Fruit fly (Drosophila melanogaster): ENCODE measurements around the gene CG12237.

The CG12237 gene

dm6 chrX:19625405-19625804, 17.3 kb downstream of the CG12237 start, which contains the start of gene CG14212:
Gene CG14212, plus strand, starts transcription at chrX:19625705.
- TF ChIP-seq psq (optimal IDR thresholded peaks at IDR 0.05): no peak
- TF ChIP-seq usp (GFP tag; optimal IDR thresholded peaks at IDR 0.05): no peak
- TF ChIP-seq pan (optimal IDR thresholded peaks at IDR 0.05): no peak
- TF ChIP-seq EcR (GFP tag; optimal IDR thresholded peaks at IDR 0.05): no peak
- TF ChIP-seq Dll (optimal IDR thresholded peaks at IDR 0.05): no peak
- TF ChIP-seq CG8478 (optimal IDR thresholded peaks at IDR 0.05): no peak

dm6 chrX:19622924-19623323, 19.7 kb downstream of the CG12237 start, which contains the start of the genes Naa20A and MKP-4:
Gene Naa20A, minus strand, starts transcription at chrX:19623074.
Gene MKP-4, plus strand, starts transcription at chrX:19623114.
- TF ChIP-seq pan (optimal IDR thresholded peaks at IDR 0.05) (no peak), psq (optimal IDR thresholded peaks at IDR 0.05) (no peak), CG8478 (optimal IDR thresholded peaks at IDR 0.05) (no peak), usp (GFP tag; optimal IDR thresholded peaks at IDR 0.05) (no peak), Dll (optimal IDR thresholded peaks at IDR 0.05) (no peak), EcR (GFP tag; optimal IDR thresholded peaks at IDR 0.05) (no peak)

dm6 chrX:19621145-19621544, 21.5 kb downstream of the CG12237 start, which contains the start of gene CG14221:
Gene CG14221, minus strand, starts transcription at chrX:19621245.
- TF ChIP-seq CG8478 (optimal IDR thresholded peaks at IDR 0.05) (no peak), Dll (optimal IDR thresholded peaks at IDR 0.05) (no peak), EcR (GFP tag; optimal IDR thresholded peaks at IDR 0.05) (no peak), usp (GFP tag; optimal IDR thresholded peaks at IDR 0.05) (no peak), psq (optimal IDR thresholded peaks at IDR 0.05) (no peak), pan (optimal IDR thresholded peaks at IDR 0.05) (no peak)

dm6 chrX:19618183-19618740, 24.4 kb downstream of the CG12237 start, which contains the start of the genes Pstk and Tim9b:
Gene Pstk, minus strand, starts transcription at chrX:19618537.
Gene Tim9b, minus strand, starts transcription at chrX:19618537.
- TF ChIP-seq CG8478 (optimal IDR thresholded peaks at IDR 0.05): no peak
- no peak for TF ChIP-seq usp (GFP tag; optimal IDR thresholded peaks at IDR 0.05)
- no peak for TF ChIP-seq Dll (optimal IDR thresholded peaks at IDR 0.05)
- no peak for TF ChIP-seq psq (optimal IDR thresholded peaks at IDR 0.05)
- TF ChIP-seq EcR (GFP tag; optimal IDR thresholded peaks at IDR 0.05): no peak
- no peak for TF ChIP-seq pan (optimal IDR thresholded peaks at IDR 0.05)

DNA sequence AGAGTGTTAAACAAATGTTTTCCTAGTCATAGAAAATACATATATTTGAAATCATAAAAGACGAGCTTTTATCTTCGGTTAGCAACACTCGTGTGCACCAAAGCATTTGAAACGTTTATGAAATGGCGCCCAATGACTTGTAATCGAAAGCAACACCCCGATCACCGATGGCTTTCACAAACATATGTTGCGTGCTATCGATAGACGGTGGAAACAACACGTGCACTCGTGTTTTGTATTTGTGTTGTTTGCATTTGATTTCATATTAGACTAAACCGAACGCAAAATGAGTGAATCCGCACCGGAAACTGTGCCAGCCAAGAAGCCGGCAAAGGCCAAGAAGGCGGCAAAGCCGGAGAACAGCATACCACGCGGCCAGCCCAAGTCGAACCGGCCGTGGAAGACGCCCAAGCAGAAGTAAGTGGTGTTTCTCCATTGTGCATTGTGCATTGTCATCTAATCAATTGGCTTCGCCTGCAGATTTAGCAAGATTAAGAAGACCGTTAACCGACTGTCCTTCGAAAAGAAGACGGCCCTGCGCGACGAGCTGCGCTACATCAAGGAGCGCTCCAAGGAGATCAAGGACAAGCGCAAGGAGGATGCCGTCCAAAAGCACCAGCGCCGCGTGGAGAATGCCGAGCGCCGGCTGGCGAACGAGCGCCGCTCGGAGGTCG, 26.5 kb downstream of the CG12237 start, which contains the start of gene CG14210:
CG14210 (plus strand) TSS at position 207 of the 674 bp plus-strand sequence.
- TF ChIP-seq pan (optimal IDR thresholded peaks at IDR 0.05) (no peak), usp (GFP tag; optimal IDR thresholded peaks at IDR 0.05) (no peak), psq (optimal IDR thresholded peaks at IDR 0.05) (no peak)

dm6 chrX:19613473-19613872, 29.2 kb downstream of the CG12237 start:
- no peak for TF ChIP-seq CG8478 (optimal IDR thresholded peaks at IDR 0.05)
- no peak for TF ChIP-seq psq (optimal IDR thresholded peaks at IDR 0.05)
- no peak for TF ChIP-seq EcR (GFP tag; optimal IDR thresholded peaks at IDR 0.05)
- TF ChIP-seq Dll (optimal IDR thresholded peaks at IDR 0.05): no peak
- no peak for TF ChIP-seq usp (GFP tag; optimal IDR thresholded peaks at IDR 0.05)
- no peak for TF ChIP-seq pan (optimal IDR thresholded peaks at IDR 0.05)

dm6 chrX:19611226-19611625, 31.4 kb downstream of the CG12237 start, which contains the start of the genes Shawn and Tyler:
Gene Shawn, plus strand, starts transcription at chrX:19611526.
Gene Tyler, plus strand, starts transcription at chrX:19611526.
- TF ChIP-seq usp (GFP tag; optimal IDR thresholded peaks at IDR 0.05) (no peak), Dll (optimal IDR thresholded peaks at IDR 0.05) (no peak), psq (optimal IDR thresholded peaks at IDR 0.05) (no peak), CG8478 (optimal IDR thresholded peaks at IDR 0.05) (no peak), EcR (GFP tag; optimal IDR thresholded peaks at IDR 0.05) (no peak), pan (optimal IDR thresholded peaks at IDR 0.05) (no peak)

DNA sequence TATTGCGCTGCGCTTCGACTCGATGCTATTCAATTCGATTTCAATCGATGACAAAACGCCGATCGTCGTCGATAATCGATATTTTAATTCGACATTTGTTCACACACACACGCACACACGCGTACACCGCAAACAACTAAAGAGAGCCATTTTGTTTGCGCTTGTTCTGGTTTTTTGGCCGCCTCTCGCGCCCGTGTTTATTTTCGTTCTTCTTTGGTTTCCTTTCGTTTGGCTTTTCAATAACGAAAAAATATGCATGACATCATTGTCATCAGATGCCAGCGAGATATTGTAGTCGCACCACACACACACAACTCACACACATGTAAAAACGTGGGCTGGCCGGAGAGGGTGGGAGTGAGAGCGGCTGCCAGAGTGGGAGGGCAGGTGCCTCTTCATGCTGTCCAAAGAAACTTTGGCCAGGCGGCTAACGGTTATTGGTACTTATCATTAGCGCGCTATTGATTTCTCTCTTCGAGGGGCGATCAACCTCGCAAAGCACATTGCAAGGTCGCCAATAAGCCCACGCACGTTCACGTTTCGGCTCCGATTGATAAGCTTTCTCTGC, 34.5 kb downstream of the CG12237 start:
- TF ChIP-seq usp (GFP tag; optimal IDR thresholded peaks at IDR 0.05) (no peak), psq (optimal IDR thresholded peaks at IDR 0.05) (no peak), EcR (GFP tag; optimal IDR thresholded peaks at IDR 0.05) (no peak), Dll (optimal IDR thresholded peaks at IDR 0.05) (no peak), pan (optimal IDR thresholded peaks at IDR 0.05) (no peak)

dm6 chrX:19606971-19607370, 35.7 kb downstream of the CG12237 start:
- TF ChIP-seq EcR (GFP tag; optimal IDR thresholded peaks at IDR 0.05): no peak
- TF ChIP-seq usp (GFP tag; optimal IDR thresholded peaks at IDR 0.05): no peak
- no peak for TF ChIP-seq CG8478 (optimal IDR thresholded peaks at IDR 0.05)
- TF ChIP-seq pan (optimal IDR thresholded peaks at IDR 0.05): no peak
- no peak for TF ChIP-seq psq (optimal IDR thresholded peaks at IDR 0.05)
- TF ChIP-seq Dll (optimal IDR thresholded peaks at IDR 0.05): no peak

DNA sequence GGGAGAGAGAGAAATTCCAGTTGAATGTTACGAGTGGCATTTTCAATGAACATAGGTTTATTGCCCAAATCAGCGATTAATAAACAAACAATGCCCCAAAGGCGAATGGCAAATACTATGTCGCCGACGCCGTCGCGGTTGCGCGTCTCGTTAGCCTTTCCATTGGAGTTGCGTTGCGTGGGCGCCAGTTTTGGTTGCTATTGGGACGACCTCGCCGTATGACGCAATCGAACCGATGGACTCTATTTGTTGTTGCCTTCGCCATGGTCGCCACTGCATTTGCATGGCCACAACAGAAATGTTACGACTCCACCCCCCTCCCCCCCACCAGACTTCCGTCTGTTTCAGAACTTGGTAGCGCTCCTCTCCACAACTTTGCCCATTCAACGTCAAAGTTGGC, 36.1 kb downstream of the CG12237 start:
- TF ChIP-seq usp (GFP tag; optimal IDR thresholded peaks at IDR 0.05) (no peak), pan (optimal IDR thresholded peaks at IDR 0.05) (no peak), EcR (GFP tag; optimal IDR thresholded peaks at IDR 0.05) (no peak), psq (optimal IDR thresholded peaks at IDR 0.05) (no peak), CG8478 (optimal IDR thresholded peaks at IDR 0.05) (no peak), Dll (optimal IDR thresholded peaks at IDR 0.05) (no peak)

- no peak for TF ChIP-seq EcR (GFP tag; optimal IDR thresholded peaks at IDR 0.05)
- TF ChIP-seq psq (optimal IDR thresholded peaks at IDR 0.05): no peak
- TF ChIP-seq Dll (optimal IDR thresholded peaks at IDR 0.05): no peak
- no peak for TF ChIP-seq usp (GFP tag; optimal IDR thresholded peaks at IDR 0.05)
- no peak for TF ChIP-seq pan (optimal IDR thresholded peaks at IDR 0.05)
- TF ChIP-seq CG8478 (optimal IDR thresholded peaks at IDR 0.05): no peak
Measured at dm6 chrX:19605915-19606314, 36.8 kb downstream of the CG12237 start.

dm6 chrX:19604997-19605396, 37.7 kb downstream of the CG12237 start, which contains the start of gene CG14207:
Gene CG14207, plus strand, starts transcription at chrX:19605199.
- TF ChIP-seq Dll (optimal IDR thresholded peaks at IDR 0.05) (no peak), pan (optimal IDR thresholded peaks at IDR 0.05) (no peak), CG8478 (optimal IDR thresholded peaks at IDR 0.05) (no peak)
